Fruit fly (Drosophila melanogaster) S2 (cell line): ENCODE data around the gene CG34284.

Source experiments
- CG8478 ChIP-seq: fragments of >200 bp; optimal IDR thresholded peaks from 2 replicates; lab custom pipeline; 2018
- CTCF ChIP-seq, 2 experiments: fragments of >200 bp; optimal IDR thresholded peaks; 2 replicates each; lab custom pipeline; 2018

DNA sequence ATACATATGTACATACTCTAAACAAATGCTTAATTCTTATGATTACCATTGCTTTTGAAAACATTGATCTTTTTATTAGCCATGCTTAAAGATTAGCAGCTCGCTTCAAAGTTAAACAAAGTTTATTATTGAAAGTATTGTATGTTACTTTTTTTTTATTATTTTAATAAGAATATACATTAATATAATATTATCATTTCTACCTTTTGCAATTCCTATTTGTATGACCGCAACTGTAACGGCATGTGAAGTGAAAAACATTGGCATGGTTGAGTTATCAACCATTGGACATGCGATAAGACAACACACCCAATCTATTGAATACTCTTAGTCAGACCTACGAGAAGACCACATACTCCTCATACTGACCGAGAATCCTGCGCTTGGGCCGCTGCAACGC lies 8.2 kb upstream of the CG34284 start:
- TF ChIP-seq CG8478 (lab: Kevin White, UChicago) (no peak), CTCF (optimal IDR thresholded peaks at IDR 0.05; lab: Kevin White, UChicago) (no peak)
